Worm (Caenorhabditis elegans): ENCODE measurements around the gene K09A9.8.

K09A9.8 gene

ce11 chrX:15567986-15568940 is 28.7 kb downstream of the K09A9.8 start, which contains the start of gene dyn-1 (continued):
- no peak for TF ChIP-seq Y67H2A.10 (GFP tag; conservative IDR thresholded peaks at IDR 0.05)
- TF ChIP-seq snpc-1.1 (tag; optimal IDR thresholded peaks at IDR 0.05; ENCODE audit: insufficient read depth): no peak
- peak; percentile 92 for TF ChIP-seq zfh-2 (GFP tag; conservative IDR thresholded peaks at IDR 0.05)
- TF ChIP-seq T07F8.4 (tag; optimal IDR thresholded peaks at IDR 0.05): no peak
- peak; percentile 13 for TF ChIP-seq tbp1 (GFP tag; optimal IDR thresholded peaks at IDR 0.05)
- TF ChIP-seq lin-40 (tag; optimal IDR thresholded peaks at IDR 0.05): peak; percentile 65
- TF ChIP-seq lin-26 (GFP tag; IDR thresholded peaks at IDR 0.05): 0 out of 2 replicates have a peak, but pooled peaks have one; percentile 13
- TF ChIP-seq nhr-27 (tag; optimal IDR thresholded peaks at IDR 0.05): no peak
- TF ChIP-seq hmg-1.2 (GFP tag; IDR thresholded peaks at IDR 0.05): peak; percentile 57; the same call in 1 of the 2 replicates
- no peak for TF ChIP-seq unc-130 (GFP tag; optimal IDR thresholded peaks at IDR 0.05)
- no peak for TF ChIP-seq C17E4.6 (GFP tag; IDR thresholded peaks at IDR 0.05)

- no peak for TF ChIP-seq ccch-3 (GFP tag; optimal IDR thresholded peaks at IDR 0.05)
- no peak for TF ChIP-seq Y53F4B.3 (GFP tag; IDR thresholded peaks at IDR 0.05)
- TF ChIP-seq bed-2 (GFP tag; IDR thresholded peaks at IDR 0.05): no peak
- no peak for TF ChIP-seq ceh-91 (GFP tag; IDR thresholded peaks at IDR 0.05)
- no peak for TF ChIP-seq egl-44 (GFP tag; IDR thresholded peaks at IDR 0.05)
- TF ChIP-seq K11D2.4 (GFP tag; IDR thresholded peaks at IDR 0.05): 0 out of 2 replicates have a peak, but pooled peaks have one; percentile 18
- no peak for TF ChIP-seq lin-54 (GFP tag; optimal IDR thresholded peaks at IDR 0.05)
- peak; percentile 12 for TF ChIP-seq attf-5 (GFP tag; optimal IDR thresholded peaks at IDR 0.05)
- no peak for TF ChIP-seq sptf-2 (GFP tag; optimal IDR thresholded peaks at IDR 0.05)
- TF ChIP-seq rec-8 (tag; optimal IDR thresholded peaks at IDR 0.05): no peak
- no peak for TF ChIP-seq nhr-80 (tag; optimal IDR thresholded peaks at IDR 0.05)
- no peak for TF ChIP-seq ztf-22 (GFP tag; optimal IDR thresholded peaks at IDR 0.05)
- no peak for TF ChIP-seq rpc-1 (optimal IDR thresholded peaks at IDR 0.05)
- TF ChIP-seq rpc-1 (tag; optimal IDR thresholded peaks at IDR 0.05): no peak
- TF ChIP-seq lir-1 (GFP tag; conservative IDR thresholded peaks at IDR 0.05): no peak
- no peak for TF ChIP-seq sea-2 (GFP tag; IDR thresholded peaks at IDR 0.05)
- no peak for TF ChIP-seq F22D6.2 (tag; optimal IDR thresholded peaks at IDR 0.05)
- TF ChIP-seq dpff-1 (tag; optimal IDR thresholded peaks at IDR 0.05): no peak
- TF ChIP-seq ceh-27 (GFP tag; optimal IDR thresholded peaks at IDR 0.05): no peak
- no peak for TF ChIP-seq nhr-27 (tag; optimal IDR thresholded peaks at IDR 0.05)
- TF ChIP-seq Y95B8A.8 (GFP tag; IDR thresholded peaks at IDR 0.05): no peak
- peak; percentile 8 for TF ChIP-seq lin-40 (tag; optimal IDR thresholded peaks at IDR 0.05)
- no peak for TF ChIP-seq lsy-27 (tag; optimal IDR thresholded peaks at IDR 0.05; ENCODE audit: borderline replicate concordance, insufficient read depth)
- TF ChIP-seq atf-7 (tag; optimal IDR thresholded peaks at IDR 0.05): no peak
- no peak for TF ChIP-seq B0336.3 (GFP tag; IDR thresholded peaks at IDR 0.05)
- TF ChIP-seq ztf-3 (GFP tag; optimal IDR thresholded peaks at IDR 0.05): no peak
- TF ChIP-seq zfh-2 (GFP tag; conservative IDR thresholded peaks at IDR 0.05): peak; percentile 92
- TF ChIP-seq gei-17 (GFP tag; optimal IDR thresholded peaks at IDR 0.05): no peak
- no peak for TF ChIP-seq hrde-1 (tag; optimal IDR thresholded peaks at IDR 0.05; ENCODE audit: borderline replicate concordance)
- no peak for TF ChIP-seq dox-1 (GFP tag; IDR thresholded peaks at IDR 0.05)
- no peak for TF ChIP-seq ceh-58 (GFP tag; IDR thresholded peaks at IDR 0.05)
- TF ChIP-seq K12H6.12 (tag; optimal IDR thresholded peaks at IDR 0.05): peak; percentile 34
- TF ChIP-seq efl-1 (GFP tag; optimal IDR thresholded peaks at IDR 0.05): no peak
Observed at ce11 chrX:15566640-15567039, 30.3 kb downstream of the K09A9.8 start.
